Fruit fly (Drosophila melanogaster): ENCODE data around the gene CG31360.

CG31360 gene

DNA sequence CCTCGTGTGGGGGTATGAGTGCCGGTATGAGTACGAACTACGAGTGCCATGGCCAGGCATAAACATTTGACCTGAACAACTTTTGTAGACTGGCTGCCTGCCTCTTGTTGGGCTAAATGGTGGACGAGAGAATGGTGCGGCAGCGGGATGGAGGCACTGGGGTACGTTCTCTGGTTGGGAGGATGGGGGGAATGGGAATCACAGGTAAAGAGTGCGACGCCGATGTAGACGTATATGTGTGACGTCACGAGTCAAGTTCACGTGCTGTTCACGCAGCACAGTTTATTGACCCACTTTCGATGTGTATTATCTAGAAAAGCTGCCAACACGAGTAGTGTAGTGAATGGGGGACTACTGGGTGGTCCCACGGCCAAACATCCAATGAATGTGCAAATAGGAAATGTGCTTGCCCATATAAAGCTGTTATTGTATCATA, 22.1 kb downstream of the CG31360 start:
- TF ChIP-seq CG9948 (tag; optimal IDR thresholded peaks at IDR 0.05) (no peak), EcR (GFP tag; optimal IDR thresholded peaks at IDR 0.05) (peak; percentile 94), CG13204 (GFP tag; optimal IDR thresholded peaks at IDR 0.05) (peak; percentile 57), fd96Ca (GFP tag; IDR thresholded peaks at IDR 0.05) (0 out of 3 replicates have a peak, but pooled peaks have one; percentile 7)

DNA sequence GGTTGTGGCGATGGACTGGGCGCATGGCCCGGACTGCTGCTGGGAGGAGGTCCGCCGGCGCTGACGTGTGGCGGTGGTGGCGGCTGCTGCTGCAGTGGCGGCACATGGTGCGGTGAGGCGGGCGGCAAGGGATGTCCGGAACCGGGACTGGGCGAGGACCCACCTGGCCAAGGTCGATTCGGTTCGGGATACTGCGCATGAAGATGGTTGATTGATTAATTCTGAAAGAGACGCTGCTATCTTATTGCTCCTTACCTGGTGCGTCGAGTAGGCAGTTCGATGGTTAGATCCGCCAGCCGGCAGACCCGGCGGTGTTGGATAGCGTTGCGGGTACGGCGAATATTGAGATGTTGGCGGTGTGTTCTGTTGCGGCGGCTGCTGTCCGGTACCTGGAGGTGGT, 22.9 kb downstream of the CG31360 start:
- TF ChIP-seq CG15710 (tag; optimal IDR thresholded peaks at IDR 0.05), result no peak
- TF ChIP-seq fd96Ca (GFP tag; IDR thresholded peaks at IDR 0.05), result no peak
- TF ChIP-seq CG4496 (GFP tag; IDR thresholded peaks at IDR 0.05), result no peak
- TF ChIP-seq CG13204 (GFP tag; optimal IDR thresholded peaks at IDR 0.05), result no peak
- no peak for TF ChIP-seq CG10348 (GFP tag; IDR thresholded peaks at IDR 0.05)
- no peak for TF ChIP-seq Snoo (tag; optimal IDR thresholded peaks at IDR 0.05)

DNA sequence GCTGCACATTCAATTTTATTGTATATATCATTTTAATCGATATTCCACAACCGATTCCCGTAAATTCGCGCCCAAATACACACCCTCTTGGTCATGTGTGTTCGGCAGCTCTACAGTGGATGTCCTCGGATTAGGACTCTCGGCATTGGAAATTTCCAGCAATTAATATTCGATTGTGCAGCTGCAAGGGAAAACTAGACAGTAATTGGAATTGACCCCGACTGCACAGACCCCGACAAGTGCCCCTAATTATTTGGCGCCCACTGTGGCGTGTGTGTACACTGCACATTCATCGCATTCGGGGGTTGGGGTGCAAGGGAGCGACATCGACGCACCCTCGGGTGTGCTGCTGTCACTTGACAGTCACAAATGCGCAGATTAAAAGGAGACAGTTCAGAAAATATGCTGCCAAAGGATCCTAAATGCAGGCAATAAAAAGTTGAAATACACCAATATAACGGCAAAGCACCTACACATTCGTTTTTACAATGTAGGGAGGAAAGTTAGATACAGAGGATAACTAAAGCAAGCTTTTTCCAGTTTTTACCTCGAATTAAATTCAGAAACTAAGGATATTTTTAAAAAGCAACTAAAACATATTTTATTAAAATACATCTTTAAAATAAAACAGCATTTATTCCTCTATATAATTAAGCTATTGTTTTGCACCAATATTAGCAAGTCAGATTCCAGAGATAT, 24.0 kb downstream of the CG31360 start:
- no peak for TF ChIP-seq Snoo (tag; optimal IDR thresholded peaks at IDR 0.05)
- no peak for TF ChIP-seq EcR (GFP tag; optimal IDR thresholded peaks at IDR 0.05)
- TF ChIP-seq CG32121 (GFP tag; IDR thresholded peaks at IDR 0.05), result no peak
- TF ChIP-seq D1 (tag; optimal IDR thresholded peaks at IDR 0.05), result no peak
- no peak for TF ChIP-seq CG10348 (GFP tag; IDR thresholded peaks at IDR 0.05)
- TF ChIP-seq fd96Ca (GFP tag; IDR thresholded peaks at IDR 0.05), result peak; percentile 18; the same call in 1 of the 3 replicates
- no peak for TF ChIP-seq Ets98B (GFP tag; IDR thresholded peaks at IDR 0.05)
- no peak for TF ChIP-seq CG13204 (GFP tag; optimal IDR thresholded peaks at IDR 0.05)
- TF ChIP-seq CG15710 (tag; optimal IDR thresholded peaks at IDR 0.05), result no peak
- peak; percentile 18 for TF ChIP-seq CG14655 (GFP tag; optimal IDR thresholded peaks at IDR 0.05)
- no peak for TF ChIP-seq rn (GFP tag; IDR thresholded peaks at IDR 0.05)
- TF ChIP-seq CG17806 (tag; optimal IDR thresholded peaks at IDR 0.05), result no peak
- peak; percentile 32 for TF ChIP-seq CG8159 (tag; optimal IDR thresholded peaks at IDR 0.05)
- TF ChIP-seq Pif1B (GFP tag; optimal IDR thresholded peaks at IDR 0.05), result no peak
- no peak for TF ChIP-seq CG4496 (GFP tag; IDR thresholded peaks at IDR 0.05)
- no peak for TF ChIP-seq CG8301 (tag; optimal IDR thresholded peaks at IDR 0.05)
- no peak for TF ChIP-seq CG9948 (tag; optimal IDR thresholded peaks at IDR 0.05)
- TF ChIP-seq gl (tag; optimal IDR thresholded peaks at IDR 0.05), result no peak
- no peak for TF ChIP-seq CG12605 (GFP tag; IDR thresholded peaks at IDR 0.05)
- no peak for TF ChIP-seq Pif1A (GFP tag; optimal IDR thresholded peaks at IDR 0.05)
- TF ChIP-seq CG34367 (tag; optimal IDR thresholded peaks at IDR 0.05), result no peak

DNA sequence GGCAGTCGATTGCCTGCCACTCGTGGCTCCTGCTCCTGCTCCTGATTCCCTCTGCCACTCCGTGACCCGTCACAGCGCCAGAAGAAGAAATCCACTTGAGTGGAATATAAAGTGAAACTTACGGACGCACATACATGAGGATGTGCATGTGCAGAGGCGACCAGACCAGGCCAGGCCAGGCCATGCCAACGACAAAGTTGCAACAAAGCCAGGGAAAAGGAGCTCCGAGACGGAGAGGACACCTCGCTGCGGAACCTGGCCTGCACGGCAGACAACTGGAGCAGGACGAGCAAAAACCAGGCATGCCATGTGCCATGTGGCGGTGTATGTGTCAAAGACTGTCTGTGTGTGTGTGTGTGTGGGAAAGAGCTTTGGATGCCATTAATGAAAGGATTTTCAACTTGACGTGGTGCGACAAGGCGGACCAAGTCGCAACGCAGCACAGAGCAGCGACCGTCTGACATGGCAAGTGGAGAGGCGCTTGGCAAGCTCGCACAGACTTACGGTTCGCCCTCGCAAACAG, 24.8 kb downstream of the CG31360 start:
- no peak for TF ChIP-seq CG9948 (tag; optimal IDR thresholded peaks at IDR 0.05)
- TF ChIP-seq Ets98B (GFP tag; IDR thresholded peaks at IDR 0.05), result no peak
- peak; percentile 56 for TF ChIP-seq CG13204 (GFP tag; optimal IDR thresholded peaks at IDR 0.05)
- TF ChIP-seq Pif1A (GFP tag; optimal IDR thresholded peaks at IDR 0.05), result no peak

DNA sequence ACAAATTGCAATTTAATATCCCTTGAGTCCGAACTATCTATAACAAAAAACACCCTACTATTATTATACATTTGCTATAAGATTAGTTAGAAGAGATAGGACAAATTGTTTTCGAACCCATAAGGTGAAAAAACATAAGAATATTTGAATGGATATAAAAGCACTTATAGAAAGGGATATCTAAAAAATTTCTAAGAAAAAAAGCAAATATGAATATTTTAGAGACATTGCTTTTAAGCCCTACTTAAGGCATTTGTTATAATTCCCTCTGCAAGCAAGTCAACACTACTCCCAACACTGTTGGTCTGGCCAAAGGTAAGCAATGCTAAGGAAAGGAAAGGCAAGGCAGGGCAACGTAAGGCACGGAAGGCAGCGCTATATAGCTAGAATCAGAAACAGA, 25.5 kb downstream of the CG31360 start:
- no peak for TF ChIP-seq EcR (GFP tag; optimal IDR thresholded peaks at IDR 0.05)
- no peak for TF ChIP-seq fd96Ca (GFP tag; IDR thresholded peaks at IDR 0.05)
- peak; percentile 12 for TF ChIP-seq CG9948 (tag; optimal IDR thresholded peaks at IDR 0.05)

DNA sequence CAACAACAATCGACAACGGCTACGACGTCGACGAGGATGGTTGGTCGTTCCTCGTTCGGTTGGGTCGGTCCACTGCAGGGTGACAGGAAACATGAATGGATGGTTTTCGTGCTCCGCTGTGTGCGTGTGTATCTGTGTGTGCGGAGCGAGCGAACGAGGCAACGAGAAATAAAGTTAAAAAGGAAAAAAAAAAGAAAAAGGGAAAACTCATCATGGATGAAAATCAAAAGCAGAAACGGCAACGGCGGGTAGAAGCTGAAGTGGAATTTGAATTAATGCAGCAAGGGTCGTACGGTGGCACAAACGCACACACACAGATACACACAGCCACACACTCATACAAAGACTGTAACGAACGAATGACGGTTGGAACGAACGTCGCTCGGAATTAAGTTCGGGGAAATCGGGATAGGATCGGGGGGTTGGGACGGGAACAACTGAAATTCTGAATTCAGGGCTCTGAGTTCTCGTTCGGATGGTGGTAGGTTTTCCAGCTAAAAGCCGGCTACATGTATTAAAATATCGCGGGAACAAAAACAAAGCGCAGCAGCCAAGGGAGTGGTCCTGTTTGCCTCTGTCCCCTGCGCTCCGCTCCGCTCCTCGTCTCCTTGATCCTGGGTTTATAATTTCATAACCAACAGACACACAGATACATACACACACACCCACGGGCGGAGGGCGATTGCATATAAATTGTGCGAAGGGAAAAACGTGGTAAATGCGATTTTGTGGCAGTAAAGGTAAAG, 26.2 kb downstream of the CG31360 start:
- TF ChIP-seq CG14655 (GFP tag; optimal IDR thresholded peaks at IDR 0.05), result peak; percentile 15
- peak; percentile 70 for TF ChIP-seq EcR (GFP tag; optimal IDR thresholded peaks at IDR 0.05)
- peak; percentile 54; the same call in 1 of the 3 replicates for TF ChIP-seq CG4496 (GFP tag; IDR thresholded peaks at IDR 0.05)
- TF ChIP-seq Pif1B (GFP tag; optimal IDR thresholded peaks at IDR 0.05), result peak; percentile 18
- no peak for TF ChIP-seq CG15710 (tag; optimal IDR thresholded peaks at IDR 0.05)
- peak; percentile 85 for TF ChIP-seq CG13204 (GFP tag; optimal IDR thresholded peaks at IDR 0.05)
- no peak for TF ChIP-seq CG12605 (GFP tag; IDR thresholded peaks at IDR 0.05)
- TF ChIP-seq CG8159 (tag; optimal IDR thresholded peaks at IDR 0.05), result peak; percentile 20

DNA sequence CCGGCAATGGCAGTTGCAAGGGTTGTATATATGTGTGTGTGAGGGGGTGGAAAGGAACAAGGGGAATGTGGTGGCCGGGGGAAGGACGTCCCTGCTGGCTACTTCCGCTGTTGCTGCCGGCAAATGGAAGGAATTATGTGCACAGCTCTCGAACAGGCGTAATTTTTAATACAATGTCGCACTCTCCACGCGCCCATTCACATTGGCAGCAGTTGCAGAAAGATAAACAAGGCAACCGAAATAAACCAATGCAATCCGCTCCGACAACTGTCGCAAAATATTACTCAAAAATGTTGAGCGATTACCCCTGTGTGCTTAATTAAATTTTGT, 26.7 kb downstream of the CG31360 start:
- no peak for TF ChIP-seq CG8301 (tag; optimal IDR thresholded peaks at IDR 0.05)
